Worm (Caenorhabditis elegans): ENCODE data around the gene smex-2.

The smex-2 gene

ce11 chrX:2084019-2084418 lies 44.8 kb upstream of the smex-2 start, which contains the start of gene F49H12.3:
Gene F49H12.3 (plus strand): TSS chrX:2084375.
- no peak for TF ChIP-seq R02D3.7 (tag; optimal IDR thresholded peaks at IDR 0.05)
- no peak for TF ChIP-seq ama-1 (optimal IDR thresholded peaks at IDR 0.05)
- no peak for TF ChIP-seq lsy-12 (tag; optimal IDR thresholded peaks at IDR 0.05)
- no peak for TF ChIP-seq elt-1 (tag; optimal IDR thresholded peaks at IDR 0.05)
- no peak for TF ChIP-seq unc-62 (GFP tag; optimal IDR thresholded peaks at IDR 0.05)
- TF ChIP-seq nhr-67 (tag; optimal IDR thresholded peaks at IDR 0.05): no peak
- no peak for TF ChIP-seq fkh-2 (tag; optimal IDR thresholded peaks at IDR 0.05)
- no peak for TF ChIP-seq ZK546.5 (tag; optimal IDR thresholded peaks at IDR 0.05)
- no peak for TF ChIP-seq egl-5 (tag; optimal IDR thresholded peaks at IDR 0.05)
- TF ChIP-seq eor-1 (tag; optimal IDR thresholded peaks at IDR 0.05): no peak
- TF ChIP-seq pqm-1 (tag; optimal IDR thresholded peaks at IDR 0.05): no peak
- no peak for TF ChIP-seq mdl-1 (tag; optimal IDR thresholded peaks at IDR 0.05)

- TF ChIP-seq fkh-2 (tag; optimal IDR thresholded peaks at IDR 0.05) (no peak), sea-2 (GFP tag; optimal IDR thresholded peaks at IDR 0.05) (no peak), lin-15B (tag; optimal IDR thresholded peaks at IDR 0.05) (no peak), pha-4 (tag; optimal IDR thresholded peaks at IDR 0.05) (no peak), ceh-82 (tag; optimal IDR thresholded peaks at IDR 0.05) (no peak), ceh-9 (tag; optimal IDR thresholded peaks at IDR 0.05) (no peak), jun-1 (tag; optimal IDR thresholded peaks at IDR 0.05) (no peak), pqm-1 (tag; optimal IDR thresholded peaks at IDR 0.05) (no peak), elt-1 (tag; optimal IDR thresholded peaks at IDR 0.05) (no peak), nhr-23 (tag; optimal IDR thresholded peaks at IDR 0.05) (no peak)
Measured at ce11 chrX:2079536-2079935, 40.3 kb upstream of the smex-2 start, which contains the start of gene F49H12.4. Gene F49H12.4 (plus strand): TSS chrX:2079836.

- TF ChIP-seq R02D3.7 (tag; optimal IDR thresholded peaks at IDR 0.05): no peak
- no peak for TF ChIP-seq nhr-76 (tag; optimal IDR thresholded peaks at IDR 0.05)
- TF ChIP-seq lin-15B (tag; optimal IDR thresholded peaks at IDR 0.05): no peak
- TF ChIP-seq sea-2 (GFP tag; optimal IDR thresholded peaks at IDR 0.05): no peak
- no peak for TF ChIP-seq nhr-25 (tag; optimal IDR thresholded peaks at IDR 0.05)
- TF ChIP-seq nhr-12 (tag; optimal IDR thresholded peaks at IDR 0.05): no peak
- TF ChIP-seq ceh-16 (tag; optimal IDR thresholded peaks at IDR 0.05): no peak
- no peak for TF ChIP-seq ceh-9 (tag; optimal IDR thresholded peaks at IDR 0.05)
- no peak for TF ChIP-seq elt-2 (tag; optimal IDR thresholded peaks at IDR 0.05)
Measured at ce11 chrX:2078822-2079221, 39.6 kb upstream of the smex-2 start.

- TF ChIP-seq elt-1 (tag; optimal IDR thresholded peaks at IDR 0.05) (peak; percentile 20), R02D3.7 (tag; optimal IDR thresholded peaks at IDR 0.05) (no peak)
Measured at ce11 chrX:2075169-2075568, 35.9 kb upstream of the smex-2 start.

- peak; percentile 20 for TF ChIP-seq egl-5 (tag; optimal IDR thresholded peaks at IDR 0.05)
- peak; percentile 87 for TF ChIP-seq nhr-23 (tag; optimal IDR thresholded peaks at IDR 0.05)
- no peak for TF ChIP-seq unc-39 (tag; optimal IDR thresholded peaks at IDR 0.05)
- TF ChIP-seq lin-39 (tag; optimal IDR thresholded peaks at IDR 0.05): no peak
- peak; percentile 59 for TF ChIP-seq nhr-25 (tag; optimal IDR thresholded peaks at IDR 0.05)
Measured at ce11 chrX:2074055-2074454, 34.8 kb upstream of the smex-2 start, which contains the start of gene txdc-12.2. Gene txdc-12.2 (plus strand): TSS chrX:2074450.

- TF ChIP-seq lin-15B (tag; optimal IDR thresholded peaks at IDR 0.05): peak; percentile 26
- peak; percentile 72 for TF ChIP-seq nfya-1 (tag; optimal IDR thresholded peaks at IDR 0.05; ENCODE audit: insufficient read depth)
- TF ChIP-seq egl-27 (tag; optimal IDR thresholded peaks at IDR 0.05): no peak
- TF ChIP-seq tbx-2 (tag; optimal IDR thresholded peaks at IDR 0.05): peak; percentile 26
- peak; percentile 77 for TF ChIP-seq lin-39 (tag; optimal IDR thresholded peaks at IDR 0.05)
- TF ChIP-seq hmg-11 (tag; optimal IDR thresholded peaks at IDR 0.05): peak; percentile 81
- peak; percentile 24 for TF ChIP-seq nhr-43 (tag; optimal IDR thresholded peaks at IDR 0.05; ENCODE audit: poor library complexity, severe bottlenecking)
- TF ChIP-seq lsy-12 (tag; optimal IDR thresholded peaks at IDR 0.05): peak; percentile 66
- peak; percentile 88 for TF ChIP-seq nhr-25 (tag; optimal IDR thresholded peaks at IDR 0.05)
- TF ChIP-seq elt-1 (tag; optimal IDR thresholded peaks at IDR 0.05): peak; percentile 38
- peak; percentile 10 for TF ChIP-seq snpc-4 (tag; optimal IDR thresholded peaks at IDR 0.05)
- no peak for TF ChIP-seq nhr-12 (tag; optimal IDR thresholded peaks at IDR 0.05)
- peak; percentile 39 for TF ChIP-seq jun-1 (tag; optimal IDR thresholded peaks at IDR 0.05)
- TF ChIP-seq pha-4 (tag; optimal IDR thresholded peaks at IDR 0.05): peak; percentile 69
- no peak for TF ChIP-seq unc-39 (tag; optimal IDR thresholded peaks at IDR 0.05)
- TF ChIP-seq egl-5 (tag; optimal IDR thresholded peaks at IDR 0.05): no peak
- peak; percentile 68 for TF ChIP-seq elt-2 (tag; optimal IDR thresholded peaks at IDR 0.05)
- TF ChIP-seq ceh-28 (tag; optimal IDR thresholded peaks at IDR 0.05): no peak
- peak; percentile 41 for TF ChIP-seq skn-1 (tag; optimal IDR thresholded peaks at IDR 0.05)
- TF ChIP-seq mdl-1 (tag; optimal IDR thresholded peaks at IDR 0.05): peak; percentile 55
- peak; percentile 71 for TF ChIP-seq nhr-23 (tag; optimal IDR thresholded peaks at IDR 0.05)
- TF ChIP-seq daf-12 (tag; optimal IDR thresholded peaks at IDR 0.05): no peak
- TF ChIP-seq pqm-1 (tag; optimal IDR thresholded peaks at IDR 0.05): peak; percentile 4
Measured at ce11 chrX:2071392-2072001, 32.2 kb upstream of the smex-2 start.
